In genomic region chr3L:733845-734697, dm6 we compare ENCODE assay signal across 1 fruit fly cellular context.
TF ChIP-seq lines count a peak whose summit lies in the region.

No protein-coding gene starts in this region.

TF ChIP-seq in whole organism, embryonic, 481 proteins besides CTCF, POLR2A, EP300 and RAD21 (continued from another document and continues in another):
- TF ChIP-seq CG32767 (GFP tag; IDR thresholded peaks at IDR 0.05; lab: Robert Waterston, UW) (no peak), Bgb (GFP tag; IDR thresholded peaks at IDR 0.05; lab: Robert Waterston, UW; ENCODE audit: partially characterized antibody) (no peak), Ets97D (GFP tag; optimal IDR thresholded peaks at IDR 0.05; lab: Kevin White, UChicago) (no peak), crc (GFP tag; optimal IDR thresholded peaks at IDR 0.05; lab: Kevin White, UChicago) (no peak), CG15269 (tag; optimal IDR thresholded peaks at IDR 0.05; lab: Kevin White, UChicago) (peak; percentile 16), CG4820 (GFP tag; optimal IDR thresholded peaks at IDR 0.05; lab: Kevin White, UChicago) (peak; percentile 20), zfh2 (GFP tag; optimal IDR thresholded peaks at IDR 0.05; lab: Kevin White, UChicago) (no peak), az2 (GFP tag; optimal IDR thresholded peaks at IDR 0.05; lab: Kevin White, UChicago) (peak; percentile 3), CG12659 (GFP tag; optimal IDR thresholded peaks at IDR 0.05; lab: Kevin White, UChicago) (peak; percentile 35), tx (GFP tag; optimal IDR thresholded peaks at IDR 0.05; lab: Kevin White, UChicago) (no peak), Hr78 (GFP tag; optimal IDR thresholded peaks at IDR 0.05; lab: Kevin White, UChicago) (peak in 1 of 2 experiments; percentile 14), slbo (GFP tag; IDR thresholded peaks at IDR 0.05; lab: Robert Waterston, UW) (peak; percentile 17; the same call in 1 of the 2 replicates), Aef1 (GFP tag; IDR thresholded peaks at IDR 0.05; lab: Robert Waterston, UW) (no peak), sr (GFP tag; IDR thresholded peaks at IDR 0.05; lab: Robert Waterston, UW) (no peak), abd-A (tag; optimal IDR thresholded peaks at IDR 0.05; lab: Kevin White, UChicago) (no peak), h (optimal IDR thresholded peaks at IDR 0.05; lab: Kevin White, UChicago) (no peak), chif (GFP tag; optimal IDR thresholded peaks at IDR 0.05; lab: Kevin White, UChicago) (no peak), sqz (GFP tag; optimal IDR thresholded peaks at IDR 0.05; lab: Kevin White, UChicago) (no peak), zen (tag; optimal IDR thresholded peaks at IDR 0.05; lab: Kevin White, UChicago) (no peak), CG11560 (tag; IDR thresholded peaks at IDR 0.05; lab: Robert Waterston, UW) (no peak), CG4424 (GFP tag; optimal IDR thresholded peaks at IDR 0.05; lab: Kevin White, UChicago) (peak; percentile 50), B-H1 (GFP tag; IDR thresholded peaks at IDR 0.05; lab: Robert Waterston, UW) (no peak), Myb (GFP tag; optimal IDR thresholded peaks at IDR 0.05; lab: Kevin White, UChicago) (no peak), slp2 (GFP tag; optimal IDR thresholded peaks at IDR 0.05; lab: Kevin White, UChicago) (no peak), pfk (GFP tag; optimal IDR thresholded peaks at IDR 0.05; lab: Kevin White, UChicago) (no peak), ci (GFP tag; IDR thresholded peaks at IDR 0.05; lab: Robert Waterston, UW) (no peak), unc-4 (GFP tag; IDR thresholded peaks at IDR 0.05; lab: Robert Waterston, UW; ENCODE audit: partially characterized antibody) (no peak), Mes4 (GFP tag; optimal IDR thresholded peaks at IDR 0.05; lab: Kevin White, UChicago) (no peak), CG14965 (GFP tag; optimal IDR thresholded peaks at IDR 0.05; lab: Kevin White, UChicago; ENCODE audit: borderline replicate concordance) (no peak), Gug (GFP tag; IDR thresholded peaks at IDR 0.05; lab: Robert Waterston, UW) (no peak), sc (optimal IDR thresholded peaks at IDR 0.05; lab: Kevin White, UChicago) (no peak), sc (GFP tag; optimal IDR thresholded peaks at IDR 0.05; lab: Kevin White, UChicago) (no peak), CG16863 (GFP tag; optimal IDR thresholded peaks at IDR 0.05; lab: Kevin White, UChicago) (no peak), pita (GFP tag; optimal IDR thresholded peaks at IDR 0.05; lab: Kevin White, UChicago) (no peak), Rx (GFP tag; IDR thresholded peaks at IDR 0.05; lab: Robert Waterston, UW) (no peak), Optix (GFP tag; IDR thresholded peaks at IDR 0.05; lab: Robert Waterston, UW) (no peak), trh (GFP tag; optimal IDR thresholded peaks at IDR 0.05; lab: Kevin White, UChicago) (no peak), NFAT (GFP tag; IDR thresholded peaks at IDR 0.05; lab: Robert Waterston, UW) (no peak), Dip3 (GFP tag; optimal IDR thresholded peaks at IDR 0.05; lab: Kevin White, UChicago) (no peak), Nf-YB (GFP tag; optimal IDR thresholded peaks at IDR 0.05; lab: Kevin White, UChicago) (no peak), CG11696 (GFP tag; IDR thresholded peaks at IDR 0.05; lab: Robert Waterston, UW) (no peak), CG10366 (GFP tag; IDR thresholded peaks at IDR 0.05; lab: Robert Waterston, UW) (no peak), NC2α (GFP tag; optimal IDR thresholded peaks at IDR 0.05; lab: Kevin White, UChicago) (no peak), nerfin-2 (GFP tag; IDR thresholded peaks at IDR 0.05; lab: Robert Waterston, UW; ENCODE audit: partially characterized antibody) (no peak), CG16813 (GFP tag; IDR thresholded peaks at IDR 0.05; lab: Robert Waterston, UW; ENCODE audit: partially characterized antibody) (no peak), rib (GFP tag; IDR thresholded peaks at IDR 0.05; lab: Robert Waterston, UW) (no peak), CG8944 (GFP tag; optimal IDR thresholded peaks at IDR 0.05; lab: Kevin White, UChicago) (no peak), CG16779 (GFP tag; IDR thresholded peaks at IDR 0.05; lab: Robert Waterston, UW) (no peak), pzg (GFP tag; optimal IDR thresholded peaks at IDR 0.05; lab: Kevin White, UChicago) (no peak), Xbp1 (GFP tag; optimal IDR thresholded peaks at IDR 0.05; lab: Kevin White, UChicago) (no peak), CG10959 (GFP tag; IDR thresholded peaks at IDR 0.05; lab: Robert Waterston, UW) (no peak), CG6683 (GFP tag; optimal IDR thresholded peaks at IDR 0.05; lab: Kevin White, UChicago) (no peak), CG17912 (GFP tag; optimal IDR thresholded peaks at IDR 0.05; lab: Kevin White, UChicago) (no peak), dati (GFP tag; IDR thresholded peaks at IDR 0.05; lab: Robert Waterston, UW) (no peak), CG17385 (GFP tag; optimal IDR thresholded peaks at IDR 0.05; lab: Kevin White, UChicago) (peak; percentile 12), mirr (GFP tag; optimal IDR thresholded peaks at IDR 0.05; lab: Kevin White, UChicago) (no peak), gfzf (GFP tag; optimal IDR thresholded peaks at IDR 0.05; lab: Kevin White, UChicago) (no peak), unpg (GFP tag; optimal IDR thresholded peaks at IDR 0.05; lab: Kevin White, UChicago) (peak; percentile 49), lbe (GFP tag; optimal IDR thresholded peaks at IDR 0.05; lab: Kevin White, UChicago) (no peak), NK7.1 (GFP tag; optimal IDR thresholded peaks at IDR 0.05; lab: Kevin White, UChicago) (no peak), CG2678 (tag; optimal IDR thresholded peaks at IDR 0.05; lab: Kevin White, UChicago) (peak; percentile 56), chm (GFP tag; IDR thresholded peaks at IDR 0.05; lab: Robert Waterston, UW) (0 out of 2 replicates have a peak, but pooled peaks have one; percentile 22), CG33557 (GFP tag; optimal IDR thresholded peaks at IDR 0.05; lab: Kevin White, UChicago) (no peak), CG9437 (GFP tag; optimal IDR thresholded peaks at IDR 0.05; lab: Kevin White, UChicago) (peak; percentile 25), CG1602 (GFP tag; optimal IDR thresholded peaks at IDR 0.05; lab: Kevin White, UChicago) (no peak), CG1529 (GFP tag; optimal IDR thresholded peaks at IDR 0.05; lab: Kevin White, UChicago) (no peak), Hand (GFP tag; optimal IDR thresholded peaks at IDR 0.05; lab: Kevin White, UChicago) (no peak), dimm (GFP tag; IDR thresholded peaks at IDR 0.05; lab: Robert Waterston, UW) (no peak), HLH4C (GFP tag; IDR thresholded peaks at IDR 0.05; lab: Robert Waterston, UW; ENCODE audit: partially characterized antibody) (no peak), gem (tag; optimal IDR thresholded peaks at IDR 0.05; lab: Kevin White, UChicago) (peak; percentile 65), grau (tag; optimal IDR thresholded peaks at IDR 0.05; lab: Kevin White, UChicago) (peak; percentile 38), kah (GFP tag; optimal IDR thresholded peaks at IDR 0.05; lab: Kevin White, UChicago) (no peak), crol (GFP tag; IDR thresholded peaks at IDR 0.05; lab: Robert Waterston, UW) (peak; percentile 84), Dbx (GFP tag; IDR thresholded peaks at IDR 0.05; lab: Robert Waterston, UW) (no peak), al (GFP tag; IDR thresholded peaks at IDR 0.05; lab: Robert Waterston, UW) (no peak), ab (GFP tag; optimal IDR thresholded peaks at IDR 0.05; lab: Kevin White, UChicago) (no peak), Eip74EF (GFP tag; optimal IDR thresholded peaks at IDR 0.05; lab: Kevin White, UChicago) (no peak), jumu (GFP tag; optimal IDR thresholded peaks at IDR 0.05; lab: Kevin White, UChicago) (no peak), jigr1 (GFP tag; IDR thresholded peaks at IDR 0.05; lab: Robert Waterston, UW) (no peak), CG13624 (GFP tag; optimal IDR thresholded peaks at IDR 0.05; lab: Kevin White, UChicago) (no peak), CG8290 (GFP tag; optimal IDR thresholded peaks at IDR 0.05; lab: Kevin White, UChicago) (no peak), CG8290 (tag; optimal IDR thresholded peaks at IDR 0.05; lab: Kevin White, UChicago) (no peak), MESR4 (GFP tag; optimal IDR thresholded peaks at IDR 0.05; lab: Kevin White, UChicago) (no peak), Lhr (GFP tag; optimal IDR thresholded peaks at IDR 0.05; lab: Kevin White, UChicago) (no peak), lilli (GFP tag; optimal IDR thresholded peaks at IDR 0.05; lab: Kevin White, UChicago) (peak; percentile 26), Neu2 (GFP tag; optimal IDR thresholded peaks at IDR 0.05; lab: Kevin White, UChicago; ENCODE audit: borderline replicate concordance) (no peak), CG3065 (GFP tag; optimal IDR thresholded peaks at IDR 0.05; lab: Kevin White, UChicago) (no peak), cas (GFP tag; IDR thresholded peaks at IDR 0.05; lab: Robert Waterston, UW) (no peak), nom (GFP tag; optimal IDR thresholded peaks at IDR 0.05; lab: Kevin White, UChicago) (no peak), ERR (GFP tag; optimal IDR thresholded peaks at IDR 0.05; lab: Kevin White, UChicago) (no peak), Nf-YA (GFP tag; IDR thresholded peaks at IDR 0.05; lab: Robert Waterston, UW) (no peak), dm (GFP tag; optimal IDR thresholded peaks at IDR 0.05; lab: Kevin White, UChicago) (no peak), CG10209 (GFP tag; optimal IDR thresholded peaks at IDR 0.05; lab: Kevin White, UChicago) (peak; percentile 32), twi (tag; optimal IDR thresholded peaks at IDR 0.05; lab: Kevin White, UChicago) (no peak), bowl (GFP tag; IDR thresholded peaks at IDR 0.05; lab: Robert Waterston, UW) (no peak), CG18764 (GFP tag; optimal IDR thresholded peaks at IDR 0.05; lab: Kevin White, UChicago) (no peak), aop (GFP tag; IDR thresholded peaks at IDR 0.05; lab: Robert Waterston, UW) (no peak), Hmr (GFP tag; optimal IDR thresholded peaks at IDR 0.05; lab: Kevin White, UChicago) (peak; percentile 40), CG11398 (GFP tag; optimal IDR thresholded peaks at IDR 0.05; lab: Kevin White, UChicago) (no peak), gt (GFP tag; IDR thresholded peaks at IDR 0.05; lab: Robert Waterston, UW) (no peak), Fer2 (tag; optimal IDR thresholded peaks at IDR 0.05; lab: Kevin White, UChicago) (no peak), Mrtf (GFP tag; IDR thresholded peaks at IDR 0.05; lab: Robert Waterston, UW) (no peak), emc (GFP tag; optimal IDR thresholded peaks at IDR 0.05; lab: Kevin White, UChicago) (no peak), grn (GFP tag; optimal IDR thresholded peaks at IDR 0.05; lab: Kevin White, UChicago) (no peak), CG32532 (GFP tag; IDR thresholded peaks at IDR 0.05; lab: Robert Waterston, UW) (0 out of 2 replicates have a peak, but pooled peaks have one; percentile 27), Antp (GFP tag; optimal IDR thresholded peaks at IDR 0.05; lab: Kevin White, UChicago) (no peak), ara (GFP tag; IDR thresholded peaks at IDR 0.05; lab: Robert Waterston, UW) (no peak), Bdp1 (GFP tag; optimal IDR thresholded peaks at IDR 0.05; lab: Kevin White, UChicago) (no peak), CkIIα-i1 (GFP tag; IDR thresholded peaks at IDR 0.05; lab: Robert Waterston, UW) (no peak), kni (GFP tag; optimal IDR thresholded peaks at IDR 0.05; lab: Kevin White, UChicago) (peak; percentile 35), CG31441 (GFP tag; IDR thresholded peaks at IDR 0.05; lab: Robert Waterston, UW) (peak; percentile 62), otp (GFP tag; IDR thresholded peaks at IDR 0.05; lab: Robert Waterston, UW) (no peak), Fer1 (GFP tag; optimal IDR thresholded peaks at IDR 0.05; lab: Kevin White, UChicago) (no peak), CG3838 (GFP tag; optimal IDR thresholded peaks at IDR 0.05; lab: Kevin White, UChicago) (no peak), Fer3 (tag; optimal IDR thresholded peaks at IDR 0.05; lab: Kevin White, UChicago) (no peak), ash1 (GFP tag; optimal IDR thresholded peaks at IDR 0.05; lab: Kevin White, UChicago) (no peak), pnt (GFP tag; optimal IDR thresholded peaks at IDR 0.05; lab: Kevin White, UChicago) (no peak), Hr51 (GFP tag; optimal IDR thresholded peaks at IDR 0.05; lab: Kevin White, UChicago) (peak in 1 of 2 experiments; percentile 34), CG4404 (GFP tag; IDR thresholded peaks at IDR 0.05; lab: Robert Waterston, UW) (no peak), oc (tag; optimal IDR thresholded peaks at IDR 0.05; lab: Kevin White, UChicago) (peak; percentile 43), peb (GFP tag; IDR thresholded peaks at IDR 0.05; lab: Robert Waterston, UW) (no peak), CG14710 (tag; optimal IDR thresholded peaks at IDR 0.05; lab: Kevin White, UChicago) (no peak), CG3163 (GFP tag; optimal IDR thresholded peaks at IDR 0.05; lab: Kevin White, UChicago) (no peak), mld (GFP tag; IDR thresholded peaks at IDR 0.05; lab: Robert Waterston, UW; ENCODE audit: partially characterized antibody) (no peak), sens-2 (GFP tag; IDR thresholded peaks at IDR 0.05; lab: Robert Waterston, UW) (no peak), ttk (GFP tag; IDR thresholded peaks at IDR 0.05; lab: Robert Waterston, UW) (no peak), CG3281 (GFP tag; optimal IDR thresholded peaks at IDR 0.05; lab: Kevin White, UChicago) (peak; percentile 21), ind (GFP tag; optimal IDR thresholded peaks at IDR 0.05; lab: Kevin White, UChicago) (peak; percentile 15), Stat92E (GFP tag; optimal IDR thresholded peaks at IDR 0.05; lab: Kevin White, UChicago) (no peak), CG2120 (GFP tag; optimal IDR thresholded peaks at IDR 0.05; lab: Kevin White, UChicago) (peak; percentile 15), GATAe (GFP tag; conservative IDR thresholded peaks at IDR 0.05; lab: Robert Waterston, UW) (no peak), Oli (tag; optimal IDR thresholded peaks at IDR 0.05; lab: Kevin White, UChicago) (peak; percentile 48), CG32772 (GFP tag; IDR thresholded peaks at IDR 0.05; lab: Robert Waterston, UW) (no peak), dmrt99B (tag; optimal IDR thresholded peaks at IDR 0.05; lab: Kevin White, UChicago) (peak; percentile 37), CG17829 (tag; optimal IDR thresholded peaks at IDR 0.05; lab: Kevin White, UChicago) (no peak), CG7928 (GFP tag; optimal IDR thresholded peaks at IDR 0.05; lab: Kevin White, UChicago) (no peak), bab2 (GFP tag; optimal IDR thresholded peaks at IDR 0.05; lab: Kevin White, UChicago) (no peak), ranshi (GFP tag; IDR thresholded peaks at IDR 0.05; lab: Robert Waterston, UW) (no peak), CG11085 (GFP tag; IDR thresholded peaks at IDR 0.05; lab: Robert Waterston, UW) (no peak), CG11456 (GFP tag; IDR thresholded peaks at IDR 0.05; lab: Robert Waterston, UW) (no peak)
